Fruit fly (Drosophila melanogaster): Measurements from ENCODE around the gene CG4259.

The CG4259 gene

DNA sequence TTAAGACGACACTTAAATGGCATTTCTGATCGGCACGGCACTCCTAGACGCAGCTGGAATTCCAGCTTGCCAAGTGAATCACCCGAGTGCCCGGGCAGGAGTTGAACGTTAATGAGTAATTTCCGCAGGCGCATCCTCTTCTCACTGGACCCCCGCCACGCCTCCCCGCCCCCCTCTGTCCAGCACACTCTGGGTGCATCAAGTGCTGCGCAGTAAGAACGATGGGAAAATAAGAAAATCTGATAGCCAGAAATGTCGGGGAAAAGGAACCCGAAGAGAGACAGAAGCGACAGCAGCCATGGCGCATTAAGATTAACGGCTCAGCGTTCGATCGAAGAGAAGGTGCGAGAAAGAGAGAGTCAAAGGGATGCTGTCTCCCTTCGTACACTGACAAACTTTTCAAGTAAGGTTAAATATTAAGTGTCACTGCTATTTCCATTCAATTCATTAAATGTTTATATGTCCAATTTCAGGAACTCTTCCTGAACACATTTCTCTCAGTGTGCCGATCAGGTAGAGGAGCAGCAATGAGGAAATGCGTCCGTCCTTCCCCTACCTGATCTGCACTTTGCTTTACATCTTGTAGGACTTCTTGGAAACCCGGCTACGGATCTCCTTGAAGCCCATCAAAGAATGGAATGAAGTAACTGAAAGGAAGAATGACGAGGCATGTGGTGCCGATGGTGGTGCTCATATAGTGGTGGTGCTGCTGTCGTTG is 35.6 kb upstream of the CG4259 start (continued):
- TF ChIP-seq CG6272 (GFP tag; IDR thresholded peaks at IDR 0.05) (no peak), CG2202 (tag; optimal IDR thresholded peaks at IDR 0.05) (peak; percentile 55), CG10147 (GFP tag; optimal IDR thresholded peaks at IDR 0.05) (no peak), hkb (optimal IDR thresholded peaks at IDR 0.05) (no peak), hkb (GFP tag; IDR thresholded peaks at IDR 0.05) (peak; percentile 54; the same call in 1 of the 2 replicates), jumu (GFP tag; optimal IDR thresholded peaks at IDR 0.05) (peak; percentile 53), CG9727 (GFP tag; optimal IDR thresholded peaks at IDR 0.05) (peak; percentile 89), Dbx (GFP tag; IDR thresholded peaks at IDR 0.05) (no peak), CG31224 (GFP tag; IDR thresholded peaks at IDR 0.05) (0 out of 2 replicates have a peak, but pooled peaks have one; percentile 19), PHDP (tag; optimal IDR thresholded peaks at IDR 0.05) (no peak), CG11456 (GFP tag; IDR thresholded peaks at IDR 0.05) (no peak), stwl (tag; optimal IDR thresholded peaks at IDR 0.05) (no peak), CG12942 (GFP tag; optimal IDR thresholded peaks at IDR 0.05) (peak; percentile 44), Med (GFP tag) (peak; percentile 81), run (tag; optimal IDR thresholded peaks at IDR 0.05) (no peak), pros (GFP tag; optimal IDR thresholded peaks at IDR 0.05) (peak; percentile 100), CG4424 (GFP tag; optimal IDR thresholded peaks at IDR 0.05) (peak; percentile 77), sug (tag; optimal IDR thresholded peaks at IDR 0.05) (no peak), klu (GFP tag; IDR thresholded peaks at IDR 0.05) (no peak), CG4328 (GFP tag; optimal IDR thresholded peaks at IDR 0.05) (peak; percentile 16), CG2120 (GFP tag; optimal IDR thresholded peaks at IDR 0.05) (no peak), seq (GFP tag; IDR thresholded peaks at IDR 0.05) (no peak), psq (GFP tag; optimal IDR thresholded peaks at IDR 0.05) (peak; percentile 70), CG32772 (GFP tag; IDR thresholded peaks at IDR 0.05) (peak; percentile 49; the same call in 1 of the 2 replicates), zfh2 (GFP tag; optimal IDR thresholded peaks at IDR 0.05) (no peak), CG12104 (GFP tag; optimal IDR thresholded peaks at IDR 0.05) (no peak), CG8281 (tag; optimal IDR thresholded peaks at IDR 0.05) (no peak), CG12236 (GFP tag; optimal IDR thresholded peaks at IDR 0.05) (peak; percentile 54), CG4404 (GFP tag; IDR thresholded peaks at IDR 0.05) (peak; percentile 93), scrt (GFP tag; optimal IDR thresholded peaks at IDR 0.05) (no peak), sna (GFP tag; IDR thresholded peaks at IDR 0.05; ENCODE audit: partially characterized antibody) (no peak), CG12659 (GFP tag; optimal IDR thresholded peaks at IDR 0.05) (no peak), CG10366 (GFP tag; IDR thresholded peaks at IDR 0.05) (peak; percentile 42), org-1 (GFP tag; optimal IDR thresholded peaks at IDR 0.05) (peak; percentile 58), lilli (GFP tag; optimal IDR thresholded peaks at IDR 0.05) (peak; percentile 73), CG4730 (GFP tag; IDR thresholded peaks at IDR 0.05) (peak; percentile 61), bab2 (GFP tag; optimal IDR thresholded peaks at IDR 0.05) (peak; percentile 71), Max (GFP tag; optimal IDR thresholded peaks at IDR 0.05) (peak; percentile 55), aop (GFP tag; IDR thresholded peaks at IDR 0.05) (peak; percentile 89), CG14710 (tag; optimal IDR thresholded peaks at IDR 0.05) (peak; percentile 83), CG10543 (GFP tag; optimal IDR thresholded peaks at IDR 0.05) (no peak), dmrt99B (tag; optimal IDR thresholded peaks at IDR 0.05) (no peak), CG15011 (GFP tag; optimal IDR thresholded peaks at IDR 0.05) (no peak), Hr39 (optimal IDR thresholded peaks at IDR 0.05) (no peak), Lpt (GFP tag; optimal IDR thresholded peaks at IDR 0.05) (no peak), rib (GFP tag; IDR thresholded peaks at IDR 0.05) (no peak), bbx (GFP tag; IDR thresholded peaks at IDR 0.05; ENCODE audit: partially characterized antibody) (no peak), CG17359 (tag; optimal IDR thresholded peaks at IDR 0.05) (peak; percentile 45), Sry-β (GFP tag; optimal IDR thresholded peaks at IDR 0.05) (peak; percentile 53), HHEX (GFP tag; optimal IDR thresholded peaks at IDR 0.05) (peak; percentile 33), CG14860 (GFP tag; IDR thresholded peaks at IDR 0.05; ENCODE audit: partially characterized antibody) (no peak)
